Worm (Caenorhabditis elegans): Measurements from ENCODE around the gene cpg-23.

The cpg-23 gene

DNA sequence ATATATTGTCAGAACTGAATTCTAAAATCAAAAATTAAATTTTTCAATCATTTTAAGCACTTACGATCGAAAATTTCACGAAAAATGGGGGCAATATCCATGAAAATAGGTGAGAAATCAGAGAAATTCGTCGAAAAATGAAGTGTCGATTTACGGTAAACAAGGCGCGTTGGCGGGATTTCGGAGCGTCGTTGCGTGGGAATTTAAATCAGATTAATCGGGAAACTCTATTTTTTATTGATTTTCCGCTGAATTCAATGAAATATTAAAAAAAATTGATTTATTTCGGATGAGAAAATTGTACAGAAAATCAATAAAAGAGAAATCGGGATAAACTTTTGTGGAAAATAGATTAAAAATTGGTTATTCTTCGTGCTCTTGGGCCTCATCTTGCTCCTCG is 21.3 kb upstream of the cpg-23 start, which contains the start of gene Y39B6A.13:
Y39B6A.13 (minus strand) TSS at position 166 of the 400 bp plus-strand sequence.
- peak; percentile 28 for TF ChIP-seq egl-5 (tag; optimal IDR thresholded peaks at IDR 0.05)
- TF ChIP-seq ceh-28 (tag; optimal IDR thresholded peaks at IDR 0.05) = peak; percentile 74
- TF ChIP-seq nhr-77 (tag; optimal IDR thresholded peaks at IDR 0.05) = no peak
- peak; percentile 42 for TF ChIP-seq pha-4 (tag; optimal IDR thresholded peaks at IDR 0.05)
- peak; percentile 95 for TF ChIP-seq R02D3.7 (tag; optimal IDR thresholded peaks at IDR 0.05)
- no peak for TF ChIP-seq ceh-16 (tag; optimal IDR thresholded peaks at IDR 0.05)
- peak; percentile 29 for TF ChIP-seq lin-15B (tag; optimal IDR thresholded peaks at IDR 0.05)
- peak; percentile 57 for TF ChIP-seq hmg-11 (tag; optimal IDR thresholded peaks at IDR 0.05)
- TF ChIP-seq nfya-1 (tag; optimal IDR thresholded peaks at IDR 0.05; ENCODE audit: insufficient read depth) = peak; percentile 23
- TF ChIP-seq fkh-10 (GFP tag; optimal IDR thresholded peaks at IDR 0.05) = no peak

DNA sequence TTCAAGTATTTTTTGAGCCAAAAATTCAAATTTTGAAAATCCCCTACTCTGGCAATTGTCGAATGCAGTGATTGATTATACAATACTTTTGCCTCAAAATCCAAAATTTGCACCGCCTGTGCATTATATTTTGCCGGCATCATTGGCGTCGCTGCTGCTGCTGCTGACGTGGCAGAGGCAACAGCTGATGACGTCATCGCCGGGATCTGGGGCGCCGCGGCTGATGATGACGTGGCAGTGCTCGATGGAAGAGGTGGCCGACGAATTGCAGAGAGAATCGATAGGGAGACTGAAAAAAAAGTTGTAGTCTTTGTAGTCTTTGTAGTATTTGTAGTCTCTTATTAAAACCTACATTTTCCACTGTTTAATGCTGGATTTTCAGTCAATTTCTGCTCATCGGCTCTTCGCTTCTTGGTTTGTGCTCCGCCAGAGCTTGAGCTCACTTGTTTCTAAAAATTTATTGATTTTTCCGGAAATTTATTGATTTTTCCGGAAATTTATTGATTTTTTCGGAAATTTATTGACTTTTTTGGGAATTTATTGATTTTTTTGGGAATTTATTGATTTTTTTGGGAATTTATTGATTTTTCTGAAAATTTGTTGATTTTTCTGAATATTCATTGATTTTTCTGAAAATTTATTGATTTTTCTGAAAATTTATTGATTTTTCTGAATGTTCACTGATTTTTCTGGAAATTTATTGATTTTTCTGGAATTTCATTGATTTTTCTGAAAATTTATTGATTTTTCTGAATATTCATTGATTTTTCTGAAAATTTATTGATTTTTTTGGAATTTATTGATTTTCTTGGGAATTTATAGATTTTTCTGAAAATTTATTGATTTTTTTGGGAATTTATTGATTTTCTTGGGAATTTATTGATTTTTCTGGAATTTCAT is 19.6 kb upstream of the cpg-23 start:
- TF ChIP-seq mdl-1 (tag; optimal IDR thresholded peaks at IDR 0.05) (no peak), nhr-11 (tag; optimal IDR thresholded peaks at IDR 0.05) (no peak), elt-3 (tag; optimal IDR thresholded peaks at IDR 0.05) (no peak), ceh-28 (tag; optimal IDR thresholded peaks at IDR 0.05) (peak; percentile 83), nhr-67 (tag; optimal IDR thresholded peaks at IDR 0.05) (no peak), lin-39 (tag; optimal IDR thresholded peaks at IDR 0.05) (no peak)

DNA sequence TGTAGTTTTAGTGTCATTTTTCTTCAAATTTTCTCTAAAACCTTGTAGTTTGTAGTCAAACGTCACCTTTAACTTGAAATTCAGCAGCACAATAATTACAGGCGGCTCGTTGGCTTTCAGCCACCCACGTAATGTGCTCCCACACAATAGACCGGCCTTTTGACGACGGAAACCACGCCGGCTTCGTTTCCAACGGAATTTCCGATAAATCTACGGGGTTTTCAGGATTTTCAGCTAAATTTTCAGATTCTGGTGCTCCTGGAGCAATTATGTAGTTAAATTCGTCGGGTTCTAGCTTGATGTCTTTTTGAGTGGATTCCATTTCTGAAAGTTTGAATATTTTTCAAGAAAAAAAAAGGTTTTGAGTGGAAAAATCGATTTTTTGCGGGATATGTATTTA is 16.0 kb upstream of the cpg-23 start, which contains the start of gene bed-1:
bed-1 (minus strand) TSS at position 337 of the 400 bp plus-strand sequence.
- TF ChIP-seq snpc-4 (tag; optimal IDR thresholded peaks at IDR 0.05) (no peak), nhr-67 (tag; optimal IDR thresholded peaks at IDR 0.05) (no peak), tbx-2 (tag; optimal IDR thresholded peaks at IDR 0.05) (no peak)

DNA sequence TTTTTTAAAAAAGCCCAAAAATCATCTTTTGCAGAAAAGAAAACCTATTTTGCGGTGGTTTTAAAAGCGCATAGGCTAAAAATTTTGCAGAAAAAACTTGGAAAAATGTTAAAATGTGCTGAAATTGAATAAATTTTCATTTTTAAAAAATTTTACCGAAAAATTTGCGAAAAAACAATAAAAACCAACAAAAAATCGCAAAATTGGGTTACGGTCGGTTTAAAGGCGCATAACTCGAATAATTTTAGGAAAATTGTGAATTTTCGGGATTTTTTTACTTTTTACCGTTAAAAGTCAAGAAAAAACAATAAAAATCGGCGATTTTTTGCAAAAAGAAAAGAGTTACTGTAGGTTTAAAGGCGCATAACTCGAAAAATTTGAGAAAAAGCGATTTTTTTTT is 15.3 kb upstream of the cpg-23 start:
- TF ChIP-seq sea-2 (GFP tag; optimal IDR thresholded peaks at IDR 0.05) (no peak), ama-1 (optimal IDR thresholded peaks at IDR 0.05) (no peak), snpc-4 (tag; optimal IDR thresholded peaks at IDR 0.05) (no peak), nhr-77 (tag; optimal IDR thresholded peaks at IDR 0.05) (no peak), elt-3 (tag; optimal IDR thresholded peaks at IDR 0.05) (no peak), unc-39 (tag; optimal IDR thresholded peaks at IDR 0.05) (no peak)

DNA sequence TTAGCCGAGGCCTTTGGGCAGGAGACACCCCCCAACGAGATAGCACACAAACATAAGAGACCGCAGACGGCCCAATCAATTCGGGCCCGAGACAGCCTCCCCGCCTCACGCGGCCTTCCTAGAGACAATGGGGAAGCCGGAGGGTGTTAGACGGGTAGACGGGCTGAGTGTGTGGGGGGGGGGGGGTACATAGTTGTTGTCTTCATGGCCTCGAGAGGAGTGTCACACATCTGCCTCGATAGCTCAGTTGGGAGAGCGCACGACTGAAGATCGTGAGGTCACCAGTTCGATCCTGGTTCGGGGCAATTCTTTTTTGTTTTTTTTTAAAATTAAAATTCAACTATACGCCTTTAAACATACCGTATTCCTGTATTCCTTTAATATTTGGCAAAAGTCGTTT is 14.8 kb upstream of the cpg-23 start:
- TF ChIP-seq ceh-28 (tag; optimal IDR thresholded peaks at IDR 0.05) = peak; percentile 69
- peak; percentile 87 for TF ChIP-seq lin-39 (tag; optimal IDR thresholded peaks at IDR 0.05)
- TF ChIP-seq aly-2 (tag; optimal IDR thresholded peaks at IDR 0.05) = no peak
- peak; percentile 13 for TF ChIP-seq pha-4 (tag; optimal IDR thresholded peaks at IDR 0.05)
- TF ChIP-seq hmg-11 (tag; optimal IDR thresholded peaks at IDR 0.05) = peak; percentile 95
- peak; percentile 31 for TF ChIP-seq elt-2 (tag; optimal IDR thresholded peaks at IDR 0.05)
- TF ChIP-seq nhr-25 (tag; optimal IDR thresholded peaks at IDR 0.05) = no peak
- TF ChIP-seq skn-1 (tag; optimal IDR thresholded peaks at IDR 0.05) = peak; percentile 23
- peak; percentile 20 for TF ChIP-seq tbx-2 (tag; optimal IDR thresholded peaks at IDR 0.05)
- peak; percentile 63 for TF ChIP-seq nfya-1 (tag; optimal IDR thresholded peaks at IDR 0.05; ENCODE audit: insufficient read depth)

DNA sequence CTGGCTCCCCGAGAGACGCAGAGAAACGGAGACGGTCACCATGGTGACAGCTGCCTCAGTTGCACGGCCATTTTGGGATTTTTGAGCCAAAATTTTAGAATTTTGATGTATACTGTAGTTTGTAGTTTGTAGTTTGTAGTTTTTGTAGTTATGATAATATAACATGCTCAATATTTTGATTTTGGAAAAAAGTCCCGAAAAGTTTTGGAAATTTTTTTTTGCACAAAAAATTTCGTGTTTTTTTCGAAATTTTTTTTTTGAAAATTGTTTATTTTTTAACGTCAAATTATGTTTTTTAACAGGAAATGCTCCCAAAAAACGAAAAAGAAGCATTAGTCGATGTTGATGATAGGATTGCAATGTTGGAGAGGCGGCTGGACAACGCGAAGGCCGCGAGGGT is 13.4 kb upstream of the cpg-23 start, which contains the start of gene dyf-17:
dyf-17 (plus strand) TSS at position 301 of the 400 bp plus-strand sequence.
- TF ChIP-seq elt-1 (tag; optimal IDR thresholded peaks at IDR 0.05) (no peak), daf-12 (tag; optimal IDR thresholded peaks at IDR 0.05) (no peak), unc-62 (GFP tag; optimal IDR thresholded peaks at IDR 0.05) (no peak), mdl-1 (tag; optimal IDR thresholded peaks at IDR 0.05) (no peak), elt-2 (tag; optimal IDR thresholded peaks at IDR 0.05) (no peak), R02D3.7 (tag; optimal IDR thresholded peaks at IDR 0.05) (no peak), nhr-77 (tag; optimal IDR thresholded peaks at IDR 0.05) (no peak), ceh-16 (tag; optimal IDR thresholded peaks at IDR 0.05) (no peak), lin-15B (tag; optimal IDR thresholded peaks at IDR 0.05) (no peak), pha-4 (tag; optimal IDR thresholded peaks at IDR 0.05) (no peak), sea-2 (GFP tag; optimal IDR thresholded peaks at IDR 0.05) (no peak), fkh-2 (tag; optimal IDR thresholded peaks at IDR 0.05) (no peak), nhr-76 (tag; optimal IDR thresholded peaks at IDR 0.05) (no peak), snpc-4 (tag; optimal IDR thresholded peaks at IDR 0.05) (no peak), ztf-4 (tag; optimal IDR thresholded peaks at IDR 0.05) (no peak), aly-2 (tag; optimal IDR thresholded peaks at IDR 0.05) (no peak), mml-1 (tag; optimal IDR thresholded peaks at IDR 0.05) (no peak), nfya-1 (tag; optimal IDR thresholded peaks at IDR 0.05; ENCODE audit: insufficient read depth) (no peak), elt-3 (tag; optimal IDR thresholded peaks at IDR 0.05) (no peak)

Measured in whole organism, L3 larva.